Worm (Caenorhabditis elegans) whole organism, late embryonic: ENCODE measurements around the gene taap-1.

Experiments
- K02D7.2 ChIP-seq: sonication (generic microtip); optimal IDR thresholded peaks from 2 replicates; lab custom pipeline; 2017; ENCODE audit warnings: mild to moderate bottlenecking, missing genetic modification characterization, missing compliant biosample characterization
- T23F11.4 ChIP-seq: fragments of 200-800 bp; sonication (Bioruptor generic); optimal IDR thresholded peaks from 2 replicates; lab custom pipeline; 2018; ENCODE audit warnings: mild to moderate bottlenecking, missing genetic modification characterization, missing compliant biosample characterization
- Y22D7AL.16 ChIP-seq: sonication (generic microtip); optimal IDR thresholded peaks from 2 replicates; lab custom pipeline; 2016; ENCODE audit warnings: missing genetic modification characterization, missing compliant biosample characterization
- ahr-1 ChIP-seq: sonication (generic microtip); optimal IDR thresholded peaks from 2 replicates; lab custom pipeline; 2016; ENCODE audit warnings: missing genetic modification characterization, missing compliant biosample characterization
- ceh-14 ChIP-seq: sonication (generic microtip); optimal IDR thresholded peaks from 2 replicates; lab custom pipeline; 2016; ENCODE audit warnings: missing genotype, missing genetic modification characterization, missing compliant biosample characterization
- ceh-19 ChIP-seq: fragments of 200-800 bp; sonication (Bioruptor generic); optimal IDR thresholded peaks from 2 replicates; lab custom pipeline; 2018; ENCODE audit warnings: mild to moderate bottlenecking, missing genetic modification characterization, missing compliant biosample characterization
- ceh-2 ChIP-seq: sonication (generic microtip); optimal IDR thresholded peaks from 2 replicates; lab custom pipeline; 2016; ENCODE audit warnings: missing genotype, missing genetic modification characterization, missing compliant biosample characterization
- ceh-22 ChIP-seq: sonication (generic microtip); optimal IDR thresholded peaks from 2 replicates; lab custom pipeline; 2017; ENCODE audit warnings: missing biosample characterization, missing genetic modification characterization
- ceh-30 ChIP-seq: fragments of 150-350 bp; optimal IDR thresholded peaks from 2 replicates; lab custom pipeline; 2014; ENCODE audit warnings: missing biosample characterization, missing genetic modification characterization
- ceh-31 ChIP-seq: sonication (generic microtip); optimal IDR thresholded peaks from 2 replicates; lab custom pipeline; 2016; ENCODE audit warnings: missing genetic modification characterization, missing compliant biosample characterization
- ceh-34 ChIP-seq: sonication (generic microtip); optimal IDR thresholded peaks from 2 replicates; lab custom pipeline; 2016; ENCODE audit warnings: mild to moderate bottlenecking, missing genetic modification characterization, missing compliant biosample characterization
- che-1 ChIP-seq: sonication (generic microtip); optimal IDR thresholded peaks from 2 replicates; lab custom pipeline; 2016; ENCODE audit warnings: mild to moderate bottlenecking, missing genetic modification characterization, missing compliant biosample characterization
- dmd-4 ChIP-seq: sonication (generic microtip); optimal IDR thresholded peaks from 2 replicates; lab custom pipeline; 2016; ENCODE audit warnings: borderline replicate concordance, missing genetic modification characterization, missing compliant biosample characterization
- dve-1 ChIP-seq: sonication (generic microtip); optimal IDR thresholded peaks from 2 replicates; lab custom pipeline; 2017; ENCODE audit warnings: antibody characterized with exemption, mild to moderate bottlenecking, missing genetic modification characterization, missing compliant biosample characterization
- elt-2 ChIP-seq: sonication (generic microtip); optimal IDR thresholded peaks from 2 replicates; lab custom pipeline; 2016; ENCODE audit warnings: missing genetic modification reagents, missing genetic modification characterization, missing compliant biosample characterization
- fkh-6 ChIP-seq: sonication (generic microtip); optimal IDR thresholded peaks from 2 replicates; lab custom pipeline; 2016; ENCODE audit warnings: missing genetic modification characterization, missing compliant biosample characterization
- hlh-30 ChIP-seq: sonication (generic microtip); optimal IDR thresholded peaks from 2 replicates; lab custom pipeline; 2017; ENCODE audit warnings: antibody characterized with exemption, missing genetic modification characterization, missing compliant biosample characterization; ENCODE audit not compliant: insufficient read depth
- hlh-8 ChIP-seq: sonication (generic microtip); optimal IDR thresholded peaks from 2 replicates; lab custom pipeline; 2016; ENCODE audit warnings: missing genotype, missing genetic modification characterization, missing compliant biosample characterization
- lim-6 ChIP-seq: sonication (generic microtip); optimal IDR thresholded peaks from 2 replicates; lab custom pipeline; 2016; ENCODE audit warnings: missing genetic modification characterization, missing compliant biosample characterization
- lin-11 ChIP-seq: fragments of 200-800 bp; sonication (Bioruptor generic); optimal IDR thresholded peaks from 2 replicates; lab custom pipeline; 2018; ENCODE audit warnings: mild to moderate bottlenecking, missing genetic modification characterization, missing compliant biosample characterization
- madf-2 ChIP-seq: sonication (generic microtip); optimal IDR thresholded peaks from 2 replicates; lab custom pipeline; 2017; ENCODE audit warnings: missing genetic modification characterization, missing compliant biosample characterization
- mec-3 ChIP-seq: sonication (generic microtip); optimal IDR thresholded peaks from 2 replicates; lab custom pipeline; 2016; ENCODE audit warnings: borderline replicate concordance, missing genetic modification characterization, missing compliant biosample characterization
- nfya-1 ChIP-seq: sonication (generic microtip); optimal IDR thresholded peaks from 2 replicates; lab custom pipeline; 2017; ENCODE audit warnings: missing genetic modification characterization, mild to moderate bottlenecking, missing compliant biosample characterization, antibody characterized with exemption, moderate library complexity
- nhr-232 ChIP-seq: sonication (generic microtip); optimal IDR thresholded peaks from 2 replicates; lab custom pipeline; 2016; ENCODE audit warnings: missing genetic modification characterization, missing compliant biosample characterization
- pag-3 ChIP-seq: sonication (generic microtip); optimal IDR thresholded peaks from 2 replicates; lab custom pipeline; 2016; ENCODE audit warnings: missing compliant biosample characterization, missing genetic modification characterization, borderline replicate concordance
- pat-9 ChIP-seq: fragments of 200-800 bp; sonication (Bioruptor generic); optimal IDR thresholded peaks from 2 replicates; lab custom pipeline; 2018; ENCODE audit warnings: mild to moderate bottlenecking, missing genetic modification characterization, moderate library complexity, missing compliant biosample characterization
- pha-2 ChIP-seq: sonication (generic microtip); optimal IDR thresholded peaks from 2 replicates; lab custom pipeline; 2017; ENCODE audit warnings: mild to moderate bottlenecking, missing genetic modification characterization, missing compliant biosample characterization
- pha-4 ChIP-seq: fragments of 150-350 bp; optimal IDR thresholded peaks from 2 replicates; lab custom pipeline; 2018; ENCODE audit warnings: missing biosample characterization, missing genetic modification reagents, missing genetic modification characterization
- pros-1 ChIP-seq: fragments of 150-350 bp; optimal IDR thresholded peaks from 2 replicates; lab custom pipeline; 2014; ENCODE audit warnings: missing biosample characterization, missing genetic modification reagents, missing genetic modification characterization
- sdc-2 ChIP-seq: sonication (generic microtip); optimal IDR thresholded peaks from 2 replicates; lab custom pipeline; 2016; ENCODE audit warnings: missing genotype, missing genetic modification characterization, missing compliant biosample characterization
- sox-4 ChIP-seq: sonication (generic microtip); optimal IDR thresholded peaks from 2 replicates; lab custom pipeline; 2017; ENCODE audit warnings: mild to moderate bottlenecking, missing genetic modification characterization, inconsistent platforms, missing compliant biosample characterization
- tbx-2 ChIP-seq: sonication (generic microtip); optimal IDR thresholded peaks from 2 replicates; lab custom pipeline; 2016; ENCODE audit warnings: missing genetic modification characterization, missing compliant biosample characterization
- ttx-3 ChIP-seq: sonication (generic microtip); optimal IDR thresholded peaks from 2 replicates; lab custom pipeline; 2016; ENCODE audit warnings: missing genetic modification reagents, missing genetic modification characterization, missing compliant biosample characterization
- unc-3 ChIP-seq, 2 experiments: fragments of 200-800 bp in 1 of 2; sonication (Bioruptor generic) in 1 of 2; sonication (generic microtip) in 1 of 2; conservative IDR thresholded peaks in 1 of 2; optimal IDR thresholded peaks in 1 of 2; 2 replicates each; pipeline versions ENCODE4 v1.3.6 to Lab custom; 2016 to 2022; ENCODE audit warnings: missing compliant biosample characterization in 2 of 2, missing genetic modification characterization in 2 of 2, missing genetic modification reagents in 1 of 2
- unc-42 ChIP-seq: sonication (generic microtip); optimal IDR thresholded peaks from 2 replicates; lab custom pipeline; 2016; ENCODE audit warnings: missing genotype, missing genetic modification characterization, missing compliant biosample characterization
- unc-55 ChIP-seq: sonication (generic microtip); optimal IDR thresholded peaks from 2 replicates; lab custom pipeline; 2017; ENCODE audit warnings: missing biosample characterization, missing genetic modification reagents, missing genetic modification characterization
- unc-86 ChIP-seq: sonication (generic microtip); optimal IDR thresholded peaks from 2 replicates; lab custom pipeline; 2016; ENCODE audit warnings: missing genetic modification characterization, missing compliant biosample characterization
- zip-5 ChIP-seq: sonication (generic microtip); optimal IDR thresholded peaks from 2 replicates; lab custom pipeline; 2016; ENCODE audit warnings: missing genetic modification characterization, missing compliant biosample characterization

The taap-1 gene

ce11 chrII:8442717-8443223 is 40.9 kb downstream of the taap-1 start, which contains the start of gene eif-3.G:
TSS of gene eif-3.G (plus strand) at chrII:8442767.
- TF ChIP-seq dmd-4 (tag; lab: Kevin White, UChicago) (no peak), ceh-14 (no peak), nhr-232 (tag; lab: Kevin White, UChicago) (no peak), ahr-1 (no peak), Y22D7AL.16 (tag; lab: Kevin White, UChicago) (no peak), ttx-3 (tag; lab: Kevin White, UChicago) (no peak), ceh-31 (tag; lab: Kevin White, UChicago) (no peak), mec-3 (tag; lab: Kevin White, UChicago) (no peak), madf-2 (no peak), ceh-2 (no peak), pros-1 (tag; lab: Kevin White, UChicago) (no peak), tbx-2 (no peak), dve-1 (tag; lab: Kevin White, UChicago) (no peak), hlh-30 (tag; lab: Kevin White, UChicago) (no peak), lim-6 (tag; lab: Kevin White, UChicago) (no peak), sdc-2 (tag; lab: Kevin White, UChicago) (no peak)

ce11 chrII:8442176-8442575 is 41.5 kb downstream of the taap-1 start:
- TF ChIP-seq unc-86 (tag; lab: Kevin White, UChicago) (peak; percentile 14), unc-55 (GFP tag; lab: Kevin White, UChicago) (no peak), lin-11 (tag; lab: Kevin White, UChicago) (no peak), pros-1 (tag; lab: Kevin White, UChicago) (no peak), mec-3 (tag; lab: Kevin White, UChicago) (no peak), tbx-2 (peak; percentile 14), fkh-6 (tag; lab: Kevin White, UChicago) (no peak), ceh-30 (tag; lab: Kevin White, UChicago) (no peak), K02D7.2 (tag; lab: Kevin White, UChicago) (no peak), elt-2 (tag; lab: Kevin White, UChicago) (peak; percentile 25), zip-5 (tag; lab: Kevin White, UChicago) (no peak), unc-3 (GFP tag; conservative IDR thresholded peaks at IDR 0.05; lab: Robert Waterston, UW) (no peak), unc-3 (tag; optimal IDR thresholded peaks at IDR 0.05; lab: Kevin White, UChicago) (peak; percentile 10), hlh-8 (tag; lab: Kevin White, UChicago) (no peak), sox-4 (tag; lab: Kevin White, UChicago) (no peak), pat-9 (tag; lab: Kevin White, UChicago) (no peak), ceh-34 (tag; lab: Kevin White, UChicago) (no peak), pha-4 (tag; lab: Kevin White, UChicago) (no peak), nfya-1 (tag; lab: Kevin White, UChicago) (peak; percentile 28), che-1 (tag; lab: Kevin White, UChicago) (no peak), dve-1 (tag; lab: Kevin White, UChicago) (peak; percentile 35)

ce11 chrII:8441519-8441918 is 42.2 kb downstream of the taap-1 start:
- TF ChIP-seq hlh-30 (tag; lab: Kevin White, UChicago) (no peak), unc-42 (no peak), sox-4 (tag; lab: Kevin White, UChicago) (no peak), ceh-19 (no peak), dve-1 (tag; lab: Kevin White, UChicago) (no peak), ceh-22 (tag; lab: Kevin White, UChicago) (no peak), unc-86 (tag; lab: Kevin White, UChicago) (no peak), pha-2 (tag; lab: Kevin White, UChicago) (no peak), T23F11.4 (GFP tag; lab: Kevin White, UChicago) (no peak), pag-3 (no peak), madf-2 (no peak), ttx-3 (tag; lab: Kevin White, UChicago) (no peak)
